Worm (Caenorhabditis elegans) whole organism, dauer: ENCODE measurements around the gene Y110A2AL.4.

Experiments
- unc-62 ChIP-seq: sonication (generic microtip); optimal IDR thresholded peaks from 2 replicates; lab custom pipeline; 2017; ENCODE audit warnings: missing biosample characterization, missing genetic modification reagents, missing genetic modification characterization

Gene Y110A2AL.4

ce11 chrII:2824169-2824568 is 14.9 kb upstream of the Y110A2AL.4 start, which contains the start of the genes K12H6.4 and K12H6.9:
Gene K12H6.4 (minus strand): TSS chrII:2824269.
Gene K12H6.9 (plus strand): TSS chrII:2824404.
- TF ChIP-seq unc-62: no peak

- no peak for TF ChIP-seq unc-62
Measured at ce11 chrII:2826073-2826472, 13.0 kb upstream of the Y110A2AL.4 start, which contains the start of gene K12H6.5. Gene K12H6.5 (minus strand): TSS chrII:2826173.

ce11 chrII:2827859-2828403 is 11.2 kb upstream of the Y110A2AL.4 start, which contains the start of gene K12H6.8:
Gene K12H6.8 (plus strand): TSS chrII:2827896.
- no peak for TF ChIP-seq unc-62

DNA sequence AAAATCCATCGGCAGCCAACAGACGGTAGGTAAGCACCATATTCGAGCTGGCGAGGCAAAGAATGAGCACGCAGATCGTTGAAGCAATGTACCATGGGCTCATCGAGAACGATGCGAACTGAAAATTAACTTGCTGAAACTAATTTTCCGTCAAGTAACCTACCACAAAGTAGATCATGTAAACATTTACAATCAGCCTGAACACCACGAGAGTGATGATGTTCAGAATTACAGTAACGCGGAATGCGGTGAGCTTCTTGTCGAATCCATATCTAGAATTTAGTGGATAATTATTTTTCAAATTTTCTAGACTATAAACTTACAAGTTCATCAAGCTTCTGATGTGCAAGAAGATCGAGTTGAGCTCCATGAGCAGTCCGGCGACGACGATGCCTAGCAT is 9.6 kb upstream of the Y110A2AL.4 start:
- no peak for TF ChIP-seq unc-62

- no peak for TF ChIP-seq unc-62
Measured at ce11 chrII:2830144-2830543, 9.0 kb upstream of the Y110A2AL.4 start.

ce11 chrII:2831173-2831572 is 7.9 kb upstream of the Y110A2AL.4 start, which contains the start of gene K12H6.6:
Gene K12H6.6 (minus strand): TSS chrII:2831233.
- TF ChIP-seq unc-62: no peak

ce11 chrII:2832098-2832497 is 7.0 kb upstream of the Y110A2AL.4 start:
- TF ChIP-seq unc-62: no peak

DNA sequence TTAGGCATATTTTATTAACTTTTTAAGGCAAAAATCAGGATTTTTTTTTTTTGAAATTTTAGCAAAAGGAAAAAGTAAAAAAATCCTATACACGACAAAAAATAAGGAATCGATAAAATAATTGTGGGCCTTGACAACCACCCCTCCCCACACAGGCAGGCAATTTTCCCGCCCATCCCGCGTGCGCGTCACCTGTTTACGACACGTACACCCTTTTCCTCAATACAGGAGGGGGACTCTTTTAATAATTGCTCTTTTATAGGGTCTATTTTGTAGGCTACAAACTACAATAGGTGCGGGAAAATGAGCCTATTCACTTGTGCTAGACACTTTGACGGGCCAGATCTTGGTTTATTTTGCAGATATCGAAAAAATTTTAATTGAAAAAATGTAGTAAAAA is 6.6 kb upstream of the Y110A2AL.4 start:
- TF ChIP-seq unc-62: no peak

ce11 chrII:2834105-2834504 is 5.0 kb upstream of the Y110A2AL.4 start:
- no peak for TF ChIP-seq unc-62

- TF ChIP-seq unc-62: no peak
Measured at ce11 chrII:2836853-2837252, 2.3 kb upstream of the Y110A2AL.4 start, which contains the start of gene K12H6.7. Gene K12H6.7 (minus strand): TSS chrII:2836953.

- TF ChIP-seq unc-62: no peak
Measured at ce11 chrII:2841529-2841928, 2.4 kb downstream of the Y110A2AL.4 start, which contains the start of gene Y110A2AL.6. Gene Y110A2AL.6 (minus strand): TSS chrII:2841629.

ce11 chrII:2843088-2843487 is 4.0 kb downstream of the Y110A2AL.4 start, which contains the start of gene Y110A2AL.7:
Gene Y110A2AL.7 (minus strand): TSS chrII:2843188.
- no peak for TF ChIP-seq unc-62

DNA sequence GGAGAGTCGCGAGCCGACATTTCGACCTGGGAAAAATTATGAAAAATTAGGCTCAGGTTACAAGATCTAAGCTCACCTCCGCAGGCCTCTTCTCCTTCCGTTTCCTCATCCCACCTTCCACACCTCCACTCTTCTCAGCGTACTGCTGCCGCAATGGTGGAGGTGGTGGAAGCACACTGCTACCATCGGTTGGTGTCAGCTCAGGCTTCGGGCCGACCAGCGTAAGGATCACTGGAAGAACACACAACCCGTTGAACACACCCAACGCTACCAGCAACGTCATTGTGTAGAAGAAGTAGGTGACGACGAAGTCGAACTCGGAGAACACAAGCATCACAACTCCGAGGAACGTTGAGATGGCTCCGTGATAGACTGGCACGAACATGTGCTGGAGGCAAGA is 6.6 kb downstream of the Y110A2AL.4 start:
- TF ChIP-seq unc-62: no peak

ce11 chrII:2846552-2846951 is 7.4 kb downstream of the Y110A2AL.4 start:
- TF ChIP-seq unc-62: no peak

DNA sequence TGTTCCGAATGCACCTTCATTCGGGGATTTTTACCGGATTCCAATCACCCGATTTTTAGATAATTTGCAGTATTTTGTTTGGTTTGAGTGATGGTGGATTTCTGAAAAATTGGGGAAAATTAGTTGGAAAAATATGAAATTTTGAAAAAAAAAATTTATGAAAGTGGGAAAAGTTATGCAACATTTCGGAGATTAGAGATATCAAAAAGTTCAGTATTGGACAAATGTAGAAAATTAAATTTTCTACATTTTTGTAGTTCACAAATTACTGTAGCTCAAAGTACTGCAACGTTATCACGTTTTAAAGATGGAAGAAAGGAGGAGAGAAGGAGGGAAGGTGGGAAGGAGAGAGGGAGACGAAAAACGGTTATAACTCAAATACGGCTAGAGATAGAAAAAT is 13.4 kb downstream of the Y110A2AL.4 start, which contains the start of gene ptc-3:
Gene ptc-3 (minus strand): TSS at position 101 of the 400 bp plus-strand sequence.
- no peak for TF ChIP-seq unc-62

DNA sequence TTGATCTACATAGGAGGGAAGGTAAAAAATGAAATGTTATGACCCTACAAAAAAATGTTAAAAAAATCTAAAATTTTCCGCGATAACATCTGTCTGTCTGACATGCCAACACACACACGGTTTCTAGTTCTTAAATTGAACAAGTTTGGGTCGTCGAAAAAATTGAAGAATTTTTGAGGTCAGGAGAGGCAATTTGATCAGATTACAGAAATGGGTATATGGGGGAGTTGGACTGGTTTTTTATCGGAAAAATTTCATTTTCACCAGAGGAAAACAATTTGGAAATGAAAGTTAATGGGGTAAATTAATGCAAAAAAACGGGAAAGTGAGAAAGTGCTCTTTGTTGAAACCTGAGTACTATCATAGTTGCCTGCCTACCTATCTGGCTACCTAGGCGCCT is 14.7 kb downstream of the Y110A2AL.4 start:
- TF ChIP-seq unc-62: no peak

DNA sequence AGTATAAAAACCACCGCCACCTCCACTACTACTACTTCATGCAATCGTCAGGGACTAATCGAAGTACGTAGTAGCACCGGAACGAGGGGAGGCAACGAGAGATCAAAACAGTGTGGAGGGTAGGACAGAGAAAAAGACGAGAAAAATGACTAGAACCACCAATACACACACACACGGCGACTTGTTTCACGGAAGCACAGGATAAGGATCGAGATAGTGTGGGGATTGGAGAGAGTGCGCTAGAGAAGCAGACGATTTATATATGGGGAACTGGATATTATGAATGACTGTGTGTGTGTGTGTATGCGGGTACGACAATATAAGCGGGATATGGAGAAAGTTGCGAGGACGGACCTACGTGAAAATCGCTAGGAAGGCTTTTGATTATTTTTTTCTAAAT is 15.7 kb downstream of the Y110A2AL.4 start:
- TF ChIP-seq unc-62: no peak

- TF ChIP-seq unc-62: no peak
Measured at ce11 chrII:2856114-2856513, 17.0 kb downstream of the Y110A2AL.4 start.

ce11 chrII:2857559-2857958 is 18.5 kb downstream of the Y110A2AL.4 start:
- TF ChIP-seq unc-62: no peak
